Fruit fly (Drosophila melanogaster) whole organism, pupa: ENCODE results near the gene CG31697.

Source experiments
- CG10348 ChIP-seq: fragments of 200-800 bp; sonication (Bioruptor generic); IDR thresholded peaks from 2 replicates; pipeline ENCODE4 v1.3.6; 2022; ENCODE audit warnings: missing biosample characterization, missing genetic modification characterization
- CG12605 ChIP-seq: fragments of 200-800 bp; sonication (Bioruptor generic); IDR thresholded peaks from 2 replicates; pipeline ENCODE4 v1.3.6; 2022; ENCODE audit warnings: missing biosample characterization, missing genetic modification characterization
- CG13204 ChIP-seq: fragments of 200-800 bp; sonication (Bioruptor generic); optimal IDR thresholded peaks from 2 replicates; lab custom pipeline; 2018; ENCODE audit warnings: missing biosample characterization, mild to moderate bottlenecking, missing genetic modification characterization, moderate library complexity
- CG14655 ChIP-seq: fragments of 200-800 bp; sonication (Bioruptor generic); optimal IDR thresholded peaks from 3 replicates; lab custom pipeline; 2017; ENCODE audit warnings: mild to moderate bottlenecking, missing biosample characterization, missing genetic modification reagents, missing genetic modification characterization
- CG15710 ChIP-seq: fragments of 200-800 bp; sonication (Bioruptor generic); optimal IDR thresholded peaks from 2 replicates; lab custom pipeline; 2018; ENCODE audit warnings: missing biosample characterization, mild to moderate bottlenecking, missing genetic modification characterization, moderate library complexity
- CG17806 ChIP-seq: fragments of 200-800 bp; sonication (Bioruptor generic); optimal IDR thresholded peaks from 2 replicates; lab custom pipeline; 2018; ENCODE audit warnings: missing biosample characterization, mild to moderate bottlenecking, missing genetic modification characterization, moderate library complexity
- CG32121 ChIP-seq: fragments of 200-800 bp; sonication (Bioruptor generic); IDR thresholded peaks from 2 replicates; pipeline ENCODE4 v1.3.6; 2022; ENCODE audit warnings: missing biosample characterization, missing genetic modification characterization
- CG34367 ChIP-seq: fragments of 200-800 bp; sonication (Bioruptor generic); optimal IDR thresholded peaks from 2 replicates; lab custom pipeline; 2018; ENCODE audit warnings: missing biosample characterization, mild to moderate bottlenecking, missing genetic modification characterization
- CG4496 ChIP-seq: fragments of 200-800 bp; sonication (Bioruptor generic); IDR thresholded peaks from 3 replicates; pipeline ENCODE4 v1.3.6; 2022; ENCODE audit warnings: missing biosample characterization, missing genetic modification characterization
- CG8159 ChIP-seq: fragments of 200-800 bp; sonication (Bioruptor generic); optimal IDR thresholded peaks from 3 replicates; lab custom pipeline; 2018; ENCODE audit warnings: missing biosample characterization, mild to moderate bottlenecking, missing genetic modification characterization, moderate library complexity
- CG8301 ChIP-seq: fragments of 200-800 bp; sonication (Bioruptor generic); optimal IDR thresholded peaks from 2 replicates; lab custom pipeline; 2018; ENCODE audit warnings: missing biosample characterization, mild to moderate bottlenecking, missing genetic modification characterization
- CG9948 ChIP-seq: fragments of 200-800 bp; sonication (Bioruptor generic); optimal IDR thresholded peaks from 2 replicates; lab custom pipeline; 2018; ENCODE audit warnings: missing biosample characterization, mild to moderate bottlenecking, missing genetic modification characterization, moderate library complexity
- D1 ChIP-seq: fragments of 200-800 bp; sonication (Bioruptor generic); optimal IDR thresholded peaks from 2 replicates; lab custom pipeline; 2018; ENCODE audit warnings: missing biosample characterization, mild to moderate bottlenecking, missing genetic modification characterization, moderate library complexity
- EcR ChIP-seq: fragments of 200-800 bp; sonication (Bioruptor generic); optimal IDR thresholded peaks from 3 replicates; lab custom pipeline; 2019; ENCODE audit warnings: missing biosample characterization, missing genetic modification characterization, mild to moderate bottlenecking, moderate library complexity, missing genetic modification reagents
- Ets98B ChIP-seq: fragments of 200-800 bp; sonication (Bioruptor generic); IDR thresholded peaks from 2 replicates; pipeline ENCODE4 v1.3.6; 2022; ENCODE audit warnings: missing biosample characterization, missing genetic modification characterization
- Pif1A ChIP-seq: fragments of 200-800 bp; sonication (Bioruptor generic); optimal IDR thresholded peaks from 3 replicates; lab custom pipeline; 2016; ENCODE audit warnings: missing biosample characterization, missing genetic modification characterization
- Pif1B ChIP-seq: fragments of 200-800 bp; sonication (Bioruptor generic); optimal IDR thresholded peaks from 3 replicates; lab custom pipeline; 2016; ENCODE audit warnings: missing biosample characterization, missing genetic modification characterization
- Snoo ChIP-seq: fragments of 200-800 bp; sonication (Bioruptor generic); optimal IDR thresholded peaks from 3 replicates; lab custom pipeline; 2017; ENCODE audit warnings: missing biosample characterization, mild to moderate bottlenecking, missing genetic modification characterization, inconsistent platforms
- fd96Ca ChIP-seq: fragments of 200-800 bp; sonication (Bioruptor generic); IDR thresholded peaks from 3 replicates; pipeline ENCODE4 v1.3.6; 2022; ENCODE audit warnings: missing biosample characterization, missing genetic modification characterization
- gl ChIP-seq: fragments of 200-800 bp; sonication (Bioruptor generic); optimal IDR thresholded peaks from 2 replicates; lab custom pipeline; 2018; ENCODE audit warnings: missing biosample characterization, mild to moderate bottlenecking, missing genetic modification characterization
- rn ChIP-seq: fragments of 200-800 bp; sonication (Bioruptor generic); IDR thresholded peaks from 2 replicates; pipeline ENCODE4 v1.3.6; 2022; ENCODE audit warnings: missing biosample characterization, missing genetic modification characterization

The CG31697 gene

DNA sequence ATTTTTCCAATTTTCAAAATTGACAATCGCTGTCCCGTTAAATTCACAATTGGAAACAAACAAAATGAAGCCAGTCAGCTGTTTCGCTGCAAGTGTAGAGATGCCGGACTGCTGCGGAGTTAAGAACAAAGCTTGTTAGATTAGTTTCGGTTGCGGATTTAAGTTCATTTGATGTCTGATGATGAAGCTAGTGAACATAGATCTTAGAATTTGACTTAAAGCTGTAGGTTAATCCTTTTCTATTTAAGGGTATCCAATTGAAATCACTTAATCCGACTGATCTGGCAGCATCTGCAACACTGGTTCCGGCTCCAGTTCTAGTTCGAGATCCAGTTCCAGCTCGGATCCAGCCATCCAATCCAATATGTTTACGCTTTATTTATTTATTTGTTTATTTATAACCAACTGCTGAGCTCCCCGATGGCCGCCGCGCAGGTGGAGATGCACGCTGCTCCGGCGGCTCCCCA, 48.7 kb downstream of the CG31697 start, which contains the start of the genes PCNA2 and CG10366:
PCNA2 (minus strand) TSS at position 65 of the 467 bp plus-strand sequence.
CG10366 (plus strand) TSS at position 310 of the 467 bp plus-strand sequence.
- TF ChIP-seq fd96Ca: peak; percentile 26; the same call in 1 of the 3 replicates
- no peak for TF ChIP-seq Pif1A (GFP tag; lab: Kevin White, UChicago)
- TF ChIP-seq EcR: peak; percentile 33
- TF ChIP-seq CG34367 (tag; lab: Kevin White, UChicago): peak; percentile 10
- TF ChIP-seq CG10348 (GFP tag; lab: Robert Waterston, UW): no peak
- peak; percentile 55 for TF ChIP-seq CG17806 (tag; lab: Kevin White, UChicago)
- peak; percentile 31 for TF ChIP-seq CG9948 (tag; lab: Kevin White, UChicago)
- TF ChIP-seq CG8159 (tag; lab: Kevin White, UChicago): peak; percentile 54
- TF ChIP-seq gl (tag; lab: Kevin White, UChicago): peak; percentile 29
- no peak for TF ChIP-seq CG14655 (GFP tag; lab: Kevin White, UChicago)
- TF ChIP-seq CG12605 (GFP tag; lab: Robert Waterston, UW): no peak
- peak; percentile 61 for TF ChIP-seq CG15710 (tag; lab: Kevin White, UChicago)
- TF ChIP-seq CG32121 (GFP tag; lab: Robert Waterston, UW): no peak
- peak; percentile 40 for TF ChIP-seq Snoo
- no peak for TF ChIP-seq CG13204 (GFP tag; lab: Kevin White, UChicago)
- no peak for TF ChIP-seq CG4496 (GFP tag; lab: Robert Waterston, UW)
- TF ChIP-seq Pif1B (GFP tag; lab: Kevin White, UChicago): no peak
- peak; percentile 7 for TF ChIP-seq CG8301 (tag; lab: Kevin White, UChicago)
- TF ChIP-seq rn (GFP tag; lab: Robert Waterston, UW): no peak
- no peak for TF ChIP-seq Ets98B
- no peak for TF ChIP-seq D1 (tag; lab: Kevin White, UChicago)
- TF ChIP-seq, all 21 proteins: peak for 10
